Worm (Caenorhabditis elegans) whole organism, L3 larva: ENCODE measurements around the gene C27F2.6.

ENCODE experiments used
- R02D3.7 ChIP-seq: fragments of 150-350 bp; optimal IDR thresholded peaks from 2 replicates; lab custom pipeline; 2014; ENCODE audit warnings: missing biosample characterization, missing genetic modification characterization
- ZK546.5 ChIP-seq: sonication (generic microtip); optimal IDR thresholded peaks from 2 replicates; lab custom pipeline; 2017; ENCODE audit warnings: missing biosample characterization, missing genetic modification characterization
- aly-2 ChIP-seq: fragments of 150-350 bp; optimal IDR thresholded peaks from 2 replicates; lab custom pipeline; 2014; ENCODE audit warnings: missing biosample characterization, missing genetic modification characterization
- ama-1 ChIP-seq: fragments of 150-350 bp; optimal IDR thresholded peaks from 2 replicates; lab custom pipeline; 2018
- ceh-16 ChIP-seq: sonication (generic microtip); optimal IDR thresholded peaks from 2 replicates; lab custom pipeline; 2017; ENCODE audit warnings: missing biosample characterization, missing genetic modification characterization
- ceh-9 ChIP-seq: sonication (generic microtip); optimal IDR thresholded peaks from 2 replicates; lab custom pipeline; 2018; ENCODE audit warnings: missing biosample characterization, missing genetic modification characterization
- egl-27 ChIP-seq: sonication (generic microtip); optimal IDR thresholded peaks from 4 replicates; lab custom pipeline; 2017; ENCODE audit warnings: missing biosample characterization, missing genetic modification reagents, missing genetic modification characterization
- egl-5 ChIP-seq: fragments of 150-350 bp; optimal IDR thresholded peaks from 2 replicates; lab custom pipeline; 2017; ENCODE audit warnings: missing biosample characterization, missing genetic modification reagents, missing genetic modification characterization, inconsistent platforms
- elt-1 ChIP-seq: fragments of 150-350 bp; optimal IDR thresholded peaks from 2 replicates; lab custom pipeline; 2014; ENCODE audit warnings: missing biosample characterization, missing genetic modification characterization
- elt-2 ChIP-seq: sonication (generic microtip); optimal IDR thresholded peaks from 2 replicates; lab custom pipeline; 2016; ENCODE audit warnings: missing genetic modification reagents, mild to moderate bottlenecking, missing genetic modification characterization, missing compliant biosample characterization
- elt-3 ChIP-seq, 3 experiments: fragments of 150-350 bp in 1 of 3; sonication (generic microtip) in 2 of 3; optimal IDR thresholded peaks; 2 replicates in 2 of 3; 4 replicates in 1 of 3; lab custom pipeline; 2014 to 2017; ENCODE audit warnings: missing biosample characterization in 3 of 3, missing genetic modification characterization in 3 of 3
- eor-1 ChIP-seq, 2 experiments: fragments of 150-350 bp; optimal IDR thresholded peaks; 2 replicates each; lab custom pipeline; 2014 to 2018; ENCODE audit warnings: missing biosample characterization in 2 of 2, missing genetic modification characterization in 2 of 2
- fkh-10 ChIP-seq: sonication (generic microtip); optimal IDR thresholded peaks from 2 replicates; lab custom pipeline; 2017; ENCODE audit warnings: missing biosample characterization, missing genetic modification reagents, missing genetic modification characterization
- fkh-2 ChIP-seq: fragments of 150-350 bp; optimal IDR thresholded peaks from 2 replicates; lab custom pipeline; 2014; ENCODE audit warnings: missing biosample characterization, missing genetic modification reagents, missing genetic modification characterization
- fos-1 ChIP-seq: fragments of 150-350 bp; optimal IDR thresholded peaks from 2 replicates; lab custom pipeline; 2014; ENCODE audit warnings: missing biosample characterization, missing genetic modification characterization
- jun-1 ChIP-seq: fragments of 150-350 bp; optimal IDR thresholded peaks from 2 replicates; lab custom pipeline; 2014; ENCODE audit warnings: missing biosample characterization, missing genetic modification reagents, missing genetic modification characterization
- lin-15B ChIP-seq: fragments of 150-350 bp; optimal IDR thresholded peaks from 2 replicates; lab custom pipeline; 2014; ENCODE audit warnings: missing biosample characterization, missing genetic modification characterization
- lsy-12 ChIP-seq: sonication (generic microtip); optimal IDR thresholded peaks from 2 replicates; lab custom pipeline; 2016; ENCODE audit warnings: mild to moderate bottlenecking, missing genetic modification characterization, missing compliant biosample characterization
- mml-1 ChIP-seq: fragments of 150-350 bp; sonication (generic microtip); optimal IDR thresholded peaks from 3 replicates; lab custom pipeline; 2014; ENCODE audit warnings: missing biosample characterization, missing genetic modification characterization
- nfya-1 ChIP-seq: sonication (generic microtip); optimal IDR thresholded peaks from 2 replicates; lab custom pipeline; 2017; ENCODE audit warnings: missing genetic modification characterization, mild to moderate bottlenecking, missing compliant biosample characterization, antibody characterized with exemption, moderate library complexity; ENCODE audit not compliant: insufficient read depth
- nhr-11 ChIP-seq: fragments of 150-350 bp; optimal IDR thresholded peaks from 2 replicates; lab custom pipeline; 2014; ENCODE audit warnings: missing biosample characterization, missing genetic modification characterization
- nhr-23 ChIP-seq: fragments of 150-350 bp; optimal IDR thresholded peaks from 2 replicates; lab custom pipeline; 2014; ENCODE audit warnings: missing biosample characterization, missing genetic modification reagents, missing genetic modification characterization
- nhr-237 ChIP-seq: fragments of 150-350 bp; optimal IDR thresholded peaks from 2 replicates; lab custom pipeline; 2014; ENCODE audit warnings: missing biosample characterization, missing genetic modification characterization
- nhr-28 ChIP-seq: fragments of 150-350 bp; optimal IDR thresholded peaks from 2 replicates; lab custom pipeline; 2014; ENCODE audit warnings: missing biosample characterization, missing genetic modification characterization
- nhr-43 ChIP-seq: sonication (generic microtip); optimal IDR thresholded peaks from 2 replicates; lab custom pipeline; 2016; ENCODE audit warnings: mild to moderate bottlenecking, missing genetic modification characterization, missing compliant biosample characterization; ENCODE audit not compliant: poor library complexity, severe bottlenecking
- nhr-67 ChIP-seq: fragments of 150-350 bp; optimal IDR thresholded peaks from 2 replicates; lab custom pipeline; 2014; ENCODE audit warnings: missing biosample characterization, missing genetic modification characterization
- nhr-77 ChIP-seq: fragments of 150-350 bp; optimal IDR thresholded peaks from 2 replicates; lab custom pipeline; 2014; ENCODE audit warnings: missing biosample characterization, missing genetic modification characterization
- pha-4 ChIP-seq: fragments of 150-350 bp; optimal IDR thresholded peaks from 2 replicates; lab custom pipeline; 2014; ENCODE audit warnings: missing biosample characterization, missing genetic modification reagents, missing genetic modification characterization
- pqm-1 ChIP-seq: fragments of 150-350 bp; optimal IDR thresholded peaks from 2 replicates; lab custom pipeline; 2017; ENCODE audit warnings: missing biosample characterization, missing genetic modification characterization, inconsistent platforms
- sea-2 ChIP-seq: fragments of 150-350 bp; sonication (generic microtip); optimal IDR thresholded peaks from 4 replicates; lab custom pipeline; 2014; ENCODE audit warnings: missing biosample characterization, missing genetic modification reagents, missing genetic modification characterization
- skn-1 ChIP-seq: fragments of 150-350 bp; optimal IDR thresholded peaks from 2 replicates; lab custom pipeline; 2014; ENCODE audit warnings: missing biosample characterization, missing genetic modification characterization
- snpc-4 ChIP-seq: fragments of 150-350 bp; optimal IDR thresholded peaks from 2 replicates; lab custom pipeline; 2014; ENCODE audit warnings: missing biosample characterization, missing genetic modification characterization
- tbx-2 ChIP-seq: sonication (generic microtip); optimal IDR thresholded peaks from 2 replicates; lab custom pipeline; 2016; ENCODE audit warnings: mild to moderate bottlenecking, missing genetic modification characterization, missing compliant biosample characterization
- unc-39 ChIP-seq: sonication (generic microtip); optimal IDR thresholded peaks from 4 replicates; lab custom pipeline; 2017; ENCODE audit warnings: missing biosample characterization, missing genetic modification characterization
- unc-62 ChIP-seq: fragments of 150-350 bp; sonication (generic microtip); optimal IDR thresholded peaks from 4 replicates; lab custom pipeline; 2014; ENCODE audit warnings: missing biosample characterization, missing genetic modification reagents, missing genetic modification characterization
- zag-1 ChIP-seq: fragments of 150-350 bp; optimal IDR thresholded peaks from 2 replicates; lab custom pipeline; 2014; ENCODE audit warnings: missing biosample characterization, missing genetic modification characterization
- ztf-11 ChIP-seq: fragments of 150-350 bp; optimal IDR thresholded peaks from 2 replicates; lab custom pipeline; 2014; ENCODE audit warnings: missing biosample characterization, missing genetic modification characterization
- ztf-4 ChIP-seq: fragments of 150-350 bp; optimal IDR thresholded peaks from 2 replicates; lab custom pipeline; 2014; ENCODE audit warnings: missing biosample characterization, missing genetic modification characterization

Gene C27F2.6

DNA sequence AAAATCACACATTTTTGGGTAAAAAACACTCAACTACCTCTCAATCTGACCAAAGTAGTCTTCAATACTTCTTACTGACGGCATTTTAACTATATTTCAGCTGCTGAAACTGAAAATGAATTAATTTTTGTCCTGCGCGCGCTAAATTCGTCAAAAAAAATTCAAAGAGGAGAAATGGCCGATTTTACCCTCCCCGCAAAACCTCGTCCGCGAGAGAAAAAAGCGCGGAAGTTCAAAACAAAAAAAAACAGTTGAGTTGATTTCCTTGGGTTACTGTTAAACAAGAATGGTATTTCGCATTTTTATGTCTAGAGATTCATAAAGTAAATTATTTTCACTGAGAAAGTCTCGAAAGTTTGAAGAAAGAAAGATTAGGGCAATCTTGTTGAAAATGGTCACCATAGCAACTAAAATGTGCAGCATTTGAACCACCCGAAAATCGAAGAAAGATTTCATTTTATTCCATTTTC lies 6.6 kb upstream of the C27F2.6 start, which contains the start of the genes C27F2.10 and wdr-60:
Gene C27F2.10 (minus strand): TSS at position 109 of the 470 bp plus-strand sequence.
Gene wdr-60 (plus strand): TSS at position 420 of the 470 bp plus-strand sequence.
- peak; percentile 1 for TF ChIP-seq nhr-23
- TF ChIP-seq nfya-1 (tag; lab: Kevin White, UChicago): peak; percentile 55
- TF ChIP-seq lin-15B (tag; lab: Kevin White, UChicago): peak; percentile 44
- no peak for TF ChIP-seq ceh-9 (tag; lab: Kevin White, UChicago)

DNA sequence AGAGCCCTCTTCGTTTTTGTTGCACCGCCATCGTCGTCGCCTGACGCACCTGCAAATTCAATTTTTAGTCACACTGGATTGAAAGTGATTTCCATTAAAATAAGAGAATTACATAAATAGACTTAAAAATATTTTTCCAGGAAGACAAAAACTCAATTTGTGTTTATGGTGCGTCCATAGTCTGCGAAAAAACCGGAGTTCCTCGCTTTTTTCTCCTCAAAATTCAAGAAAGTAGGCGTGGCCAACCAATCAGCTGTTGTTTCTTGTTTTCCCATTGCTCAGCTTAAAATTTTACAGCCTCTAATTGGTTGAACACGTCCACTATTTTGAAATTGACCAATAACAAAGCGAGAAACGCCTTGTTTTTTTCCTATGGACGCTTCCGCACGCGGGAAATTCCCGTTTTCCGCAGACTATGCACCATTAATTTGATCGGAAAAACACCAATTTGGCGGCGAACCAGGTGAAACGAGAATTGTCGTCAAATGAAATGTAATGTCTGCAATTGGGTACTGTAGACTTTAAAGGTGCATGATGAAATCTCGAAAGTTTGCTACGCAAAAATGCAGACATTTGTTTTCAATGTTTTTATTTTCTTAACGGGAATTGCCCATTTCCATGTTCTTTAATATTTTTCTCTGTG lies 4.3 kb upstream of the C27F2.6 start, which contains the start of gene C27F2.7:
Gene C27F2.7 (minus strand): TSS at position 51 of the 643 bp plus-strand sequence.
- peak; percentile 72 for TF ChIP-seq nfya-1 (tag; lab: Kevin White, UChicago)
- no peak for TF ChIP-seq ztf-4 (tag; lab: Kevin White, UChicago)

DNA sequence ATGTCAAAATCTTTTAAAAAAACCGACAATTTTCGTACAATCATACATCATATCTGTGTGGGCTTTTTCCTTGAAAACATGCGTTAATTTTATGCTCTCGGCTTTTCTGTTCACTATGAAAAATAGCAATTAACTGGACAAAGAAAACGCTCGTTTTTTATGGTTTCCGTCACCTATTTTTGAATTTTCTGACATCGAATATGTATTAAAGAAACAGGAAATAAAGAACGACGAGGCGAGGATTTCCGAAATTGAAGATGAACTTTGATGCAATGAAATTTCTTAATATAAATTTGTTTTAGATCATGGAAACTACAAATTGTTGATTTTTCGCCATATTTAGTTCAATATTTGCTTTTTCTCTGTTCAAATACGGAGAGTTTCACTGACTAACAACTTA lies 3.7 kb upstream of the C27F2.6 start:
- TF ChIP-seq unc-39 (tag; lab: Kevin White, UChicago) (no peak), fkh-10 (no peak)
- TF ChIP-seq, all 47 proteins: peak for 0

DNA sequence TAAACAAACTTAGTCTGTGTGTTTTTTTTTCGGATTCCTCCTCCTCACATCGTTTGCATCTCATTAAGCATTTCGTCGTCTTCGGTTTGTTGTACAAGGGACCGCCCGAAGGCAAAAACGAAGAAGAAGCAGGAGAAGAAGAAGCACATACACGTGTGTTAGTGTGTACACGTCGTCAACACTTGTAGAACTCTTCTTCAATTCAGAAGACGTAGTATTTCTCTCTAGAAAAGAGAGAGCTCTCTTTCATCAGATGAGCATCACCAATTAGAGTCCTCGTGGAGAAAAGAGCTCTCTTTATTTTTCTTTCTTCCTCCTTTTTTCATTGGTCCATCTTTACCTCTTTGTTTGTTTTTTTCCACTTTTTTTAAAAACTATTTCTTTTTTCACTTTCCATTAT lies 12.1 kb downstream of the C27F2.6 start:
- TF ChIP-seq elt-2 (no peak), nfya-1 (tag; lab: Kevin White, UChicago) (peak; percentile 12)

DNA sequence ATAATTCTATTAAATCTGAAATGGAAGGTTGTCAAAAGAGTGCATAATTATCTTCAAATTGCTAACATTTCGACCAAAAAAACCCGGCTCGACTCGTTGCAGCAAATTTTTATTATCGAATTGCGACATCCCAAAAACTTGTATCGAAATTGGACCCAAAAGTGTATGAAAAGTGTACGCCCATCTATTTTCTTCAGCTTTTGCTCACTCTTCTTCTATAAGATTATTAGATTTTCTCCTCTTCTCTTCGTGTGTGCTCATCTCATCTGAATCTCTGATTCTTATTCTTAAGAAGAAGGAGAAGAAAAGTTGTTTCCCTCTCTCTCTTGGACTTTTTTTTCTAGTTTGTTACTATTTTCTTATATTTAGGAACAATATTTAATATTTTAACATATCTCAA lies 13.0 kb downstream of the C27F2.6 start:
- no peak for TF ChIP-seq aly-2 (tag; lab: Kevin White, UChicago)
- TF ChIP-seq nhr-77 (tag; lab: Kevin White, UChicago): no peak
- TF ChIP-seq elt-3 (tag; optimal IDR thresholded peaks at IDR 0.05; lab: Kevin White, UChicago): no peak
- TF ChIP-seq egl-27: no peak
- peak; percentile 94 for TF ChIP-seq fkh-10
- TF ChIP-seq nhr-237 (tag; lab: Kevin White, UChicago): no peak

DNA sequence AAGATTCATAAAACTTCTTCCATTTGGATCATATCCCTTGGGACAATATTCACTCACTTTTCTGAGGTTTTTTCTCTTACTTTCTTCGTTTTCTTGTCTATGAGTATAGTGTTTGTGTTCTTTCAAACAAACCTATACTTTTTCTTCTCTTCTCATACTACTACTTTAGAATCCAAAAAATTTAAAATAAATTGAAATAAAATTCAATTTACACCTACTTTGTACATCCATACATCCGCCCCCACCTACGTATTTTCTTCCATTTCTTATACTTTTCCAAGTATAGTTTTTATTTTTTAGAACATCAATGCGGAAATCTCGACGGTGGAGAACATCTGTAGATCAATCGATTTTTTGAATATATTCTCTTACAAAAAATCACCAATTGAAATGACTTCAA lies 15.0 kb downstream of the C27F2.6 start, which contains the start of gene nca-2:
Gene nca-2 (plus strand): TSS at position 301 of the 400 bp plus-strand sequence.
- TF ChIP-seq ZK546.5 (tag; lab: Kevin White, UChicago) (no peak), fkh-2 (tag; lab: Kevin White, UChicago) (no peak), sea-2 (no peak), nfya-1 (tag; lab: Kevin White, UChicago) (no peak), jun-1 (tag; lab: Kevin White, UChicago) (no peak), eor-1 (tag; optimal IDR thresholded peaks at IDR 0.05; lab: Kevin White, UChicago) (no peak), ceh-16 (tag; lab: Kevin White, UChicago) (no peak)

DNA sequence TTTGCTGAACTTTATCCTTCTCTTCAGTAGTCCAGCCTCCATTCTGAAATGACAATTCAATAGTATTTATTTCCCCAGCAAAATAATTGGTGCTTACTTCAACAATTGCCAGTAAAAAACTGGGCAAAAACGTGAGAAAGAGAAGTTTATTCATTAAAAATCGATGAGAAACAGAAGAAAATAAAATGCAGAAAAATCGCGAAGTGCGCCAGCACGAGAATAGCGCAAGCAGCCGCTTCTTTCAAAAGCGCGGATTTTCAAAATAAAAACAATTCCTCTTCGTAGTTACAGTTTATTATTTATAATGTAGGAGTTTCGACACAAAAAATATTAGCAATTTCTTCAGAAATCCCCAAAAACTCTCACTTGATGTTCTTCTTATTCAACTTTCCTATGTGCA lies 17.4 kb downstream of the C27F2.6 start, which contains the start of gene C27F2.9:
Gene C27F2.9 (minus strand): TSS at position 159 of the 400 bp plus-strand sequence.
- TF ChIP-seq pha-4 (tag; lab: Kevin White, UChicago) (peak; percentile 92), ama-1 (peak; percentile 43), pqm-1 (tag; lab: Kevin White, UChicago) (peak; percentile 34), unc-62 (GFP tag; lab: Kevin White, UChicago) (no peak), fos-1 (tag; lab: Kevin White, UChicago) (no peak), egl-5 (peak; percentile 12), fkh-2 (tag; lab: Kevin White, UChicago) (peak; percentile 22), ztf-11 (tag; lab: Kevin White, UChicago) (no peak), nhr-67 (tag; lab: Kevin White, UChicago) (no peak), elt-1 (no peak), ztf-4 (tag; lab: Kevin White, UChicago) (no peak), nhr-77 (tag; lab: Kevin White, UChicago) (peak; percentile 50), nfya-1 (tag; lab: Kevin White, UChicago) (peak; percentile 92), snpc-4 (tag; lab: Kevin White, UChicago) (peak; percentile 91), lin-15B (tag; lab: Kevin White, UChicago) (peak; percentile 84), ZK546.5 (tag; lab: Kevin White, UChicago) (no peak), elt-3 (tag; optimal IDR thresholded peaks at IDR 0.05; lab: Kevin White, UChicago) (peak in 1 of 3 experiments; percentile 13), nhr-11 (peak; percentile 51), zag-1 (tag; lab: Kevin White, UChicago) (no peak), nhr-43 (tag; lab: Kevin White, UChicago) (peak; percentile 83), skn-1 (tag; lab: Kevin White, UChicago) (peak; percentile 64), mml-1 (tag; lab: Kevin White, UChicago) (no peak), egl-27 (no peak), lsy-12 (tag; lab: Kevin White, UChicago) (peak; percentile 72), tbx-2 (peak; percentile 70), unc-39 (tag; lab: Kevin White, UChicago) (no peak), R02D3.7 (tag; lab: Kevin White, UChicago) (peak; percentile 79), nhr-28 (no peak), elt-2 (peak; percentile 55)
